Worm (Caenorhabditis elegans) whole organism, L4 larva: ENCODE results near the gene W03C9.1.

Experiments
- D1046.2 ChIP-seq: fragments of 200-800 bp; sonication (Bioruptor generic); IDR thresholded peaks from 2 replicates; pipeline ENCODE4 v1.3.6; 2022; ENCODE audit warnings: missing genetic modification characterization, missing compliant biosample characterization
- F26F4.8 ChIP-seq: fragments of 200-800 bp; sonication (Bioruptor generic); conservative IDR thresholded peaks from 2 replicates; pipeline ENCODE4 v1.3.6; 2022; ENCODE audit warnings: missing genetic modification characterization, missing compliant biosample characterization
- R02D3.7 ChIP-seq: fragments of 150-350 bp; sonication (generic microtip); optimal IDR thresholded peaks from 3 replicates; lab custom pipeline; 2014; ENCODE audit warnings: missing biosample characterization, missing genetic modification characterization
- T20F7.1 ChIP-seq: fragments of 200-800 bp; sonication (Bioruptor generic); optimal IDR thresholded peaks from 2 replicates; lab custom pipeline; 2018; ENCODE audit warnings: mild to moderate bottlenecking, missing genetic modification characterization, missing compliant biosample characterization
- T26A8.4 ChIP-seq: fragments of 200-800 bp; sonication (Bioruptor generic); IDR thresholded peaks from 2 replicates; pipeline ENCODE4 v1.3.6; 2022; ENCODE audit warnings: missing genetic modification characterization, missing compliant biosample characterization
- Y48G9A.11 ChIP-seq: fragments of 200-800 bp; sonication (Bioruptor generic); IDR thresholded peaks from 2 replicates; pipeline ENCODE4 v1.3.6; 2022; ENCODE audit warnings: missing genetic modification reagents, missing genetic modification characterization, missing compliant biosample characterization
- Y75B8A.6 ChIP-seq: fragments of 200-800 bp; sonication (Bioruptor generic); IDR thresholded peaks from 2 replicates; pipeline ENCODE4 v1.3.6; 2022; ENCODE audit warnings: missing genetic modification reagents, missing genetic modification characterization, missing compliant biosample characterization
- ZK546.5 ChIP-seq, 2 experiments: sonication (generic microtip); optimal IDR thresholded peaks; 2 replicates each; lab custom pipeline; 2017; ENCODE audit warnings: missing biosample characterization in 2 of 2, missing genetic modification characterization in 2 of 2
- aly-2 ChIP-seq: sonication (generic microtip); optimal IDR thresholded peaks from 2 replicates; lab custom pipeline; 2018; ENCODE audit warnings: missing biosample characterization, missing genetic modification characterization
- attf-4 ChIP-seq: sonication (generic microtip); optimal IDR thresholded peaks from 3 replicates; lab custom pipeline; 2017; ENCODE audit warnings: missing biosample characterization, missing genetic modification characterization
- ceh-44 ChIP-seq: fragments of 200-800 bp; sonication (Bioruptor generic); IDR thresholded peaks from 2 replicates; pipeline ENCODE4 v1.3.6; 2022; ENCODE audit warnings: missing genetic modification reagents, missing genetic modification characterization, missing compliant biosample characterization
- cey-2 ChIP-seq: sonication (generic microtip); optimal IDR thresholded peaks from 3 replicates; lab custom pipeline; 2017; ENCODE audit warnings: missing genetic modification characterization, mild to moderate bottlenecking, missing compliant biosample characterization, antibody characterized with exemption, borderline replicate concordance; ENCODE audit not compliant: insufficient read depth
- daf-16 ChIP-seq, 3 experiments: sonication (generic microtip); optimal IDR thresholded peaks; 2 replicates each; lab custom pipeline; 2016 to 2017; ENCODE audit warnings: missing genetic modification characterization in 3 of 3, missing genetic modification reagents in 3 of 3, mild to moderate bottlenecking in 2 of 3, missing compliant biosample characterization in 2 of 3, missing biosample characterization in 1 of 3, moderate library complexity in 1 of 3
- daf-8 ChIP-seq: fragments of 200-800 bp; sonication (Bioruptor generic); IDR thresholded peaks from 2 replicates; pipeline ENCODE4 v1.3.6; 2022; ENCODE audit warnings: missing genetic modification characterization, missing compliant biosample characterization
- dmd-6 ChIP-seq: fragments of 200-800 bp; sonication (Bioruptor generic); IDR thresholded peaks from 2 replicates; pipeline ENCODE4 v1.3.6; 2022; ENCODE audit warnings: missing genetic modification reagents, missing genetic modification characterization, missing compliant biosample characterization
- dmd-8 ChIP-seq: fragments of 200-800 bp; sonication (Bioruptor generic); IDR thresholded peaks from 2 replicates; pipeline ENCODE4 v1.3.6; 2022; ENCODE audit warnings: missing genetic modification characterization, missing compliant biosample characterization
- dmd-9 ChIP-seq: fragments of 200-800 bp; sonication (Bioruptor generic); IDR thresholded peaks from 2 replicates; pipeline ENCODE4 v1.3.6; 2022; ENCODE audit warnings: missing genetic modification reagents, missing genetic modification characterization, missing compliant biosample characterization
- dpl-1 ChIP-seq: fragments of 150-350 bp; optimal IDR thresholded peaks from 2 replicates; lab custom pipeline; 2014; ENCODE audit warnings: missing biosample characterization, missing genetic modification reagents, missing genetic modification characterization
- egl-43 ChIP-seq: fragments of 200-800 bp; sonication (Bioruptor generic); IDR thresholded peaks from 2 replicates; pipeline ENCODE4 v1.3.6; 2022; ENCODE audit warnings: missing genetic modification reagents, missing genetic modification characterization, missing compliant biosample characterization
- fkh-10 ChIP-seq: fragments of 150-350 bp; optimal IDR thresholded peaks from 2 replicates; lab custom pipeline; 2014; ENCODE audit warnings: missing biosample characterization, missing genetic modification reagents, missing genetic modification characterization
- gei-8 ChIP-seq: fragments of 200-800 bp; sonication (Bioruptor generic); optimal IDR thresholded peaks from 2 replicates; lab custom pipeline; 2018; ENCODE audit warnings: mild to moderate bottlenecking, missing genetic modification characterization, missing compliant biosample characterization
- hif-1 ChIP-seq, 2 experiments: sonication (generic microtip); optimal IDR thresholded peaks; 2 replicates each; lab custom pipeline; 2016 to 2017; ENCODE audit warnings: missing compliant biosample characterization in 2 of 2, missing genetic modification characterization in 2 of 2, missing genetic modification reagents in 2 of 2, missing genotype in 2 of 2, mild to moderate bottlenecking in 1 of 2
- lin-1 ChIP-seq: fragments of 200-800 bp; sonication (Bioruptor generic); IDR thresholded peaks from 2 replicates; pipeline ENCODE4 v1.3.6; 2022; ENCODE audit warnings: missing genetic modification reagents, missing genetic modification characterization, missing compliant biosample characterization
- lin-13 ChIP-seq: fragments of 150-350 bp; optimal IDR thresholded peaks from 2 replicates; lab custom pipeline; 2014; ENCODE audit warnings: missing biosample characterization, missing genetic modification reagents, missing genetic modification characterization
- madf-5 ChIP-seq, 2 experiments: fragments of 200-800 bp; sonication (Bioruptor generic); IDR thresholded peaks; 2 replicates each; pipeline ENCODE4 v1.3.6; 2022; ENCODE audit warnings: missing compliant biosample characterization in 2 of 2, missing genetic modification characterization in 2 of 2
- madf-9 ChIP-seq: fragments of 200-800 bp; sonication (Bioruptor generic); conservative IDR thresholded peaks from 2 replicates; pipeline ENCODE4 v1.3.6; 2022; ENCODE audit warnings: missing genetic modification reagents, missing genetic modification characterization, missing compliant biosample characterization
- nhr-10 ChIP-seq: fragments of 150-350 bp; optimal IDR thresholded peaks from 2 replicates; lab custom pipeline; 2014; ENCODE audit warnings: missing biosample characterization, missing genetic modification characterization
- nhr-11 ChIP-seq: fragments of 150-350 bp; optimal IDR thresholded peaks from 2 replicates; lab custom pipeline; 2014; ENCODE audit warnings: missing biosample characterization, missing genetic modification characterization
- nhr-111 ChIP-seq: fragments of 200-800 bp; sonication (Bioruptor generic); optimal IDR thresholded peaks from 2 replicates; lab custom pipeline; 2018; ENCODE audit warnings: mild to moderate bottlenecking, missing genetic modification characterization, missing compliant biosample characterization
- nhr-41 ChIP-seq: fragments of 200-800 bp; sonication (Bioruptor generic); IDR thresholded peaks from 2 replicates; pipeline ENCODE4 v1.3.6; 2022; ENCODE audit warnings: missing genetic modification reagents, missing genetic modification characterization, missing compliant biosample characterization
- nhr-42 ChIP-seq: fragments of 200-800 bp; sonication (Bioruptor generic); IDR thresholded peaks from 2 replicates; pipeline ENCODE4 v1.3.6; 2022; ENCODE audit warnings: missing genetic modification characterization, missing compliant biosample characterization
- php-3 ChIP-seq: fragments of 200-800 bp; sonication (Bioruptor generic); IDR thresholded peaks from 2 replicates; pipeline ENCODE4 v1.3.6; 2022; ENCODE audit warnings: missing genetic modification reagents, missing genetic modification characterization, missing compliant biosample characterization
- rbr-2 ChIP-seq: sonication (generic microtip); optimal IDR thresholded peaks from 2 replicates; lab custom pipeline; 2016; ENCODE audit warnings: missing genotype, missing genetic modification characterization, missing compliant biosample characterization
- sdz-12 ChIP-seq: fragments of 200-800 bp; sonication (Bioruptor generic); optimal IDR thresholded peaks from 2 replicates; lab custom pipeline; 2018; ENCODE audit warnings: mild to moderate bottlenecking, missing genetic modification characterization, missing compliant biosample characterization
- skn-1 ChIP-seq: fragments of 150-350 bp; optimal IDR thresholded peaks from 2 replicates; lab custom pipeline; 2014; ENCODE audit warnings: missing biosample characterization, missing genetic modification characterization
- spr-1 ChIP-seq: sonication (generic microtip); optimal IDR thresholded peaks from 2 replicates; lab custom pipeline; 2016; ENCODE audit warnings: mild to moderate bottlenecking, missing genetic modification characterization, missing compliant biosample characterization
- tra-1 ChIP-seq: fragments of 200-800 bp; sonication (Bioruptor generic); IDR thresholded peaks from 2 replicates; pipeline ENCODE4 v1.3.6; 2022; ENCODE audit warnings: missing genetic modification reagents, missing genetic modification characterization, missing compliant biosample characterization
- unc-130 ChIP-seq: sonication (generic microtip); optimal IDR thresholded peaks from 2 replicates; lab custom pipeline; 2016; ENCODE audit warnings: missing genetic modification reagents, missing genetic modification characterization, missing compliant biosample characterization
- unc-62 ChIP-seq, 3 experiments: fragments of 150-350 bp in 1 of 3; sonication (generic microtip); optimal IDR thresholded peaks in 2 of 3; peaks in 1 of 3; 1 replicate in 1 of 3; 2 replicates in 2 of 3; lab custom pipeline; 2014 to 2017; ENCODE audit warnings: missing biosample characterization in 3 of 3, missing genetic modification characterization in 3 of 3, missing genetic modification reagents in 3 of 3, missing genotype in 1 of 3
- vab-7 ChIP-seq: fragments of 200-800 bp; sonication (Bioruptor generic); IDR thresholded peaks from 2 replicates; pipeline ENCODE4 v1.3.6; 2022; ENCODE audit warnings: missing genetic modification reagents, missing genetic modification characterization, missing compliant biosample characterization
- zfp-2 ChIP-seq: sonication (generic microtip); optimal IDR thresholded peaks from 2 replicates; lab custom pipeline; 2016; ENCODE audit warnings: mild to moderate bottlenecking, missing genetic modification characterization, missing compliant biosample characterization
- zfp-3 ChIP-seq: fragments of 200-800 bp; sonication (Bioruptor generic); conservative IDR thresholded peaks from 2 replicates; pipeline ENCODE4 v1.3.6; 2022; ENCODE audit warnings: missing genetic modification reagents, missing genetic modification characterization, missing compliant biosample characterization
- zip-2 ChIP-seq: fragments of 150-350 bp; optimal IDR thresholded peaks from 2 replicates; lab custom pipeline; 2014; ENCODE audit warnings: missing biosample characterization, missing genetic modification characterization
- ztf-7 ChIP-seq: fragments of 150-350 bp; optimal IDR thresholded peaks from 2 replicates; lab custom pipeline; 2014; ENCODE audit warnings: missing biosample characterization, missing genetic modification characterization

W03C9.1 gene

DNA sequence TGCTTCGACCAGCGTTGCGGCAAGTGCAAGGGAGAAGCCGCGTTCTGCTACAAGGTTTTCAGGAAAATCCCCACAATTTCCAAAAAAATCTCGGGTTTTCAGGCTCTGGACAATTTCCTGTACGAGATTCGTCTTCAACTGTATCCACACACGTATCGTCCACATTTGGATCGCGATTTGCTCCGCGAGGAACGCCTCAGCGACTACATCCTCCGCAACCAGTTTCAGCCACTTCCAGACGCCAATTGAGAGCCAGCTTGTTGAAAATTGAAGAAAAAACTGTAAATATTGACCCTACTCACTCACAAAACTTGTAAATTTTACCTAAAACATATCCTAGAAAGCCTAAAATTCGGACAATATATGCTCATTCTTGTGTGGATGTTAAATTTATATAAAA, 2.9 kb upstream of the W03C9.1 start (continued):
- TF ChIP-seq dmd-6 (GFP tag; lab: Robert Waterston, UW) (0 out of 2 replicates have a peak, but pooled peaks have one; percentile 13), sdz-12 (GFP tag; lab: Kevin White, UChicago) (peak; percentile 28)

- TF ChIP-seq gei-8 (GFP tag; lab: Kevin White, UChicago) (no peak), madf-9 (GFP tag; lab: Robert Waterston, UW) (no peak), dpl-1 (GFP tag; lab: Kevin White, UChicago) (no peak), skn-1 (tag; lab: Kevin White, UChicago) (no peak), zfp-2 (no peak), rbr-2 (tag; lab: Kevin White, UChicago) (no peak), ZK546.5 (tag; optimal IDR thresholded peaks at IDR 0.05; lab: Kevin White, UChicago) (no peak), fkh-10 (GFP tag; lab: Kevin White, UChicago) (no peak), hif-1 (tag; optimal IDR thresholded peaks at IDR 0.05; lab: Kevin White, UChicago) (no peak), F26F4.8 (GFP tag; lab: Robert Waterston, UW) (no peak), ztf-7 (no peak), Y75B8A.6 (GFP tag; lab: Robert Waterston, UW) (no peak)
These were observed 1.3 kb upstream of the W03C9.1 start for ce11 chrII:11963132-11963630.

DNA sequence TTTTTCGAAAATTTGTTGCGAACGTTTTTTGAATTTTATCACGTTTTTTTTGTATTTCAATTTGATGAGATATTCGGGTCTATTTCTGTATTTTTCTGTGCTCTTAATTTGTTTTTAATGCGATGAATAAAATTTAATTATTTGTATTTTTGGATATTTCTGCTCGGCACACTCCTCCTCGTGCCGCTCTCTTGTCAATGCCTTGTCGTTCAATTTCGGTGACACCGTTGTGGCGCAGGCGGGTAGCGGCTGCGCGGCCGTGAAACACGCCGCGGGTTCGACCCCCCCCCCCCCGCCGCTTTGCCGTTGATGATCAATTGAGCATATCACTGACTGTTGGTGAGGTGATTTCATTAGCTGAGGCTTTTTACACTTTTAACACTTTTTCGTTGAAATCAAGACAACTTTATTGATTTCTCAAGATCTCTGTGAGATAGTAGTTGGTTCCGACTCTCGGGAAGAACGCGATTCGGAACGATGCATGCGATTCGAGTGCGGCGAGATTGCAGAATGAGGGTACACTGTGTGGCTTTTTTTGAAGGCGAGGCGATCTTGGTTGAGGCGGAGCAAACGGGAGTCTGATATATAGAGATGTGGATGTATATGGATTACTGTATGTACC, 1.2 kb downstream of the W03C9.1 start:
- peak; percentile 98 to 99 for TF ChIP-seq madf-5 (GFP tag; IDR thresholded peaks at IDR 0.05; lab: Robert Waterston, UW)
- peak; percentile 45 for TF ChIP-seq R02D3.7
- TF ChIP-seq nhr-41 (GFP tag; lab: Robert Waterston, UW), result peak; percentile 97
- TF ChIP-seq nhr-111, result peak; percentile 99
- TF ChIP-seq zfp-2, result peak; percentile 78
- peak; percentile 89 for TF ChIP-seq zfp-3 (GFP tag; lab: Robert Waterston, UW)
- TF ChIP-seq lin-13 (GFP tag; lab: Kevin White, UChicago), result peak; percentile 64
- peak; percentile 90 for TF ChIP-seq rbr-2 (tag; lab: Kevin White, UChicago)
- TF ChIP-seq F26F4.8 (GFP tag; lab: Robert Waterston, UW), result peak; percentile 100
- peak; percentile 100 for TF ChIP-seq egl-43 (GFP tag; lab: Robert Waterston, UW)
- peak in 1 of 2 experiments; percentile 73 for TF ChIP-seq unc-62 (GFP tag; optimal IDR thresholded peaks at IDR 0.05 in 1 of 2; lab: Kevin White, UChicago)
- TF ChIP-seq unc-62 (tag; optimal IDR thresholded peaks at IDR 0.05; lab: Kevin White, UChicago), result no peak
- peak; percentile 98 for TF ChIP-seq sdz-12 (GFP tag; lab: Kevin White, UChicago)
- TF ChIP-seq php-3 (GFP tag; lab: Robert Waterston, UW), result peak; percentile 94
- TF ChIP-seq attf-4 (tag; lab: Kevin White, UChicago), result peak; percentile 57
- no peak for TF ChIP-seq nhr-11 (tag; lab: Kevin White, UChicago)
- TF ChIP-seq ceh-44 (GFP tag; lab: Robert Waterston, UW), result peak; percentile 98
- peak; percentile 52 for TF ChIP-seq ztf-7
- peak; percentile 32 for TF ChIP-seq dpl-1 (GFP tag; lab: Kevin White, UChicago)
- TF ChIP-seq nhr-42 (GFP tag; lab: Robert Waterston, UW), result peak; percentile 91
- no peak for TF ChIP-seq aly-2
- TF ChIP-seq tra-1 (GFP tag; lab: Robert Waterston, UW), result peak; percentile 96
- TF ChIP-seq daf-8 (GFP tag; lab: Robert Waterston, UW), result peak; percentile 90
- TF ChIP-seq Y48G9A.11, result peak; percentile 98
- TF ChIP-seq vab-7 (GFP tag; lab: Robert Waterston, UW), result peak; percentile 99
- TF ChIP-seq daf-16 (GFP tag; optimal IDR thresholded peaks at IDR 0.05; lab: Kevin White, UChicago), result peak; percentile 85 to 98
- peak; percentile 52 for TF ChIP-seq daf-16 (tag; optimal IDR thresholded peaks at IDR 0.05; lab: Kevin White, UChicago)
- peak; percentile 95 for TF ChIP-seq unc-130 (GFP tag; lab: Kevin White, UChicago)
- peak; percentile 93 for TF ChIP-seq spr-1
- TF ChIP-seq skn-1 (tag; lab: Kevin White, UChicago), result no peak
- peak; percentile 12 for TF ChIP-seq zip-2 (tag; lab: Kevin White, UChicago)
- peak; percentile 96 for TF ChIP-seq T26A8.4 (GFP tag; lab: Robert Waterston, UW)
- TF ChIP-seq nhr-10 (tag; lab: Kevin White, UChicago), result no peak
- peak; percentile 95 for TF ChIP-seq dmd-9 (GFP tag; lab: Robert Waterston, UW)
- no peak for TF ChIP-seq cey-2 (tag; lab: Kevin White, UChicago)
- peak; percentile 100 for TF ChIP-seq dmd-8
- peak; percentile 97 for TF ChIP-seq lin-1 (GFP tag; lab: Robert Waterston, UW)
- TF ChIP-seq D1046.2 (GFP tag; lab: Robert Waterston, UW), result peak; percentile 97
- TF ChIP-seq T20F7.1 (GFP tag; lab: Kevin White, UChicago), result peak; percentile 84
